Fruit fly (Drosophila melanogaster): Measurements from ENCODE around the gene Fdx1.

- TF ChIP-seq fd96Ca (GFP tag; IDR thresholded peaks at IDR 0.05) (no peak), gl (tag; optimal IDR thresholded peaks at IDR 0.05) (no peak), CG9948 (tag; optimal IDR thresholded peaks at IDR 0.05) (no peak), CG34367 (tag; optimal IDR thresholded peaks at IDR 0.05) (no peak), CG15710 (tag; optimal IDR thresholded peaks at IDR 0.05) (no peak), CG13204 (GFP tag; optimal IDR thresholded peaks at IDR 0.05) (no peak), CG8301 (tag; optimal IDR thresholded peaks at IDR 0.05) (no peak), CG14655 (GFP tag; optimal IDR thresholded peaks at IDR 0.05) (no peak), EcR (GFP tag; optimal IDR thresholded peaks at IDR 0.05) (peak; percentile 65), D1 (tag; optimal IDR thresholded peaks at IDR 0.05) (no peak)
Measured at dm6 chr3L:9356138-9356753, 14.8 kb downstream of the Fdx1 start.

All from whole organism, pupa.